Fruit fly (Drosophila melanogaster) Kc167 (cell line): ENCODE results near the gene pygo.

Experiments
- Myc ChIP-seq: fragments of >200 bp; optimal IDR thresholded peaks from 2 replicates; lab custom pipeline; 2017; ENCODE audit warnings: missing external identifiers
- Sin3A ChIP-seq: fragments of >200 bp; optimal IDR thresholded peaks from 2 replicates; lab custom pipeline; 2018; ENCODE audit warnings: missing external identifiers
- h ChIP-seq: fragments of >200 bp; optimal IDR thresholded peaks from 3 replicates; lab custom pipeline; 2018; ENCODE audit warnings: missing external identifiers
- insv ChIP-seq: fragments of >200 bp; optimal IDR thresholded peaks from 3 replicates; lab custom pipeline; 2018; ENCODE audit warnings: missing external identifiers
- psq ChIP-seq: fragments of >200 bp; optimal IDR thresholded peaks from 2 replicates; lab custom pipeline; 2017; ENCODE audit warnings: missing external identifiers
- ttk ChIP-seq: sonication (Bioruptor generic); optimal IDR thresholded peaks from 2 replicates; lab custom pipeline; 2017; ENCODE audit warnings: missing external identifiers

dm6 chr3R:31542721-31543120 is 37.8 kb downstream of the pygo start, which contains the start of gene nyo:
- TF ChIP-seq h (lab: Kevin White, UChicago) (no peak), ttk (no peak), Sin3A (lab: Kevin White, UChicago) (no peak), Myc (no peak), psq (lab: Kevin White, UChicago) (no peak), insv (no peak)
